Fruit fly (Drosophila melanogaster): ENCODE results near the gene al.

Gene al

dm6 chr2L:421119-421821 lies 43.4 kb downstream of the al start, which contains the start of the genes CG11885 and CG13692:
TSS of gene CG11885 (minus strand) at chr2L:421450.
TSS of gene CG13692 (plus strand) at chr2L:421771.
- TF ChIP-seq foxo (GFP tag; optimal IDR thresholded peaks at IDR 0.05) (peak in 1 of 2 experiments; percentile 33), dsf (GFP tag; optimal IDR thresholded peaks at IDR 0.05; ENCODE audit: borderline replicate concordance) (peak; percentile 11), Dfd (GFP tag; optimal IDR thresholded peaks at IDR 0.05) (no peak), jim (GFP tag; optimal IDR thresholded peaks at IDR 0.05) (no peak), Vsx2 (GFP tag; optimal IDR thresholded peaks at IDR 0.05; ENCODE audit: partially characterized antibody) (no peak), Hr83 (GFP tag; optimal IDR thresholded peaks at IDR 0.05; ENCODE audit: poor library complexity, severe bottlenecking) (peak; percentile 58), Rel (GFP tag; optimal IDR thresholded peaks at IDR 0.05) (no peak), Rel (tag; optimal IDR thresholded peaks at IDR 0.05) (peak; percentile 74), psq (GFP tag; optimal IDR thresholded peaks at IDR 0.05) (no peak), GATAd (GFP tag; optimal IDR thresholded peaks at IDR 0.05) (no peak), h (GFP tag; optimal IDR thresholded peaks at IDR 0.05) (peak; percentile 60), CG32264 (GFP tag; optimal IDR thresholded peaks at IDR 0.05) (peak; percentile 29), usp (GFP tag; optimal IDR thresholded peaks at IDR 0.05) (no peak), dmrt93B (GFP tag; optimal IDR thresholded peaks at IDR 0.05) (no peak), ey (GFP tag; optimal IDR thresholded peaks at IDR 0.05) (no peak), Myc (optimal IDR thresholded peaks at IDR 0.05) (peak; percentile 58), dl (GFP tag; optimal IDR thresholded peaks at IDR 0.05; ENCODE audit: insufficient read depth in 1 of 2, partially characterized antibody in 2 of 2) (no peak), Mio (GFP tag; optimal IDR thresholded peaks at IDR 0.05) (no peak), OdsH (GFP tag; optimal IDR thresholded peaks at IDR 0.05) (no peak), rgr (GFP tag; optimal IDR thresholded peaks at IDR 0.05) (peak; percentile 64), Hnf4 (GFP tag; optimal IDR thresholded peaks at IDR 0.05) (peak; percentile 44), sv (GFP tag; optimal IDR thresholded peaks at IDR 0.05) (no peak), N (GFP tag; optimal IDR thresholded peaks at IDR 0.05) (no peak), lola (GFP tag; optimal IDR thresholded peaks at IDR 0.05) (no peak), fru (GFP tag; optimal IDR thresholded peaks at IDR 0.05) (no peak), Hr78 (GFP tag; optimal IDR thresholded peaks at IDR 0.05) (no peak), Sp1 (GFP tag; optimal IDR thresholded peaks at IDR 0.05) (peak; percentile 32), Dif (GFP tag; optimal IDR thresholded peaks at IDR 0.05; ENCODE audit: partially characterized antibody) (no peak), brk (GFP tag; optimal IDR thresholded peaks at IDR 0.05) (no peak), Jra (GFP tag; optimal IDR thresholded peaks at IDR 0.05) (no peak), br (GFP tag; optimal IDR thresholded peaks at IDR 0.05) (no peak), CG9705 (GFP tag; optimal IDR thresholded peaks at IDR 0.05) (peak; percentile 34), woc (GFP tag; optimal IDR thresholded peaks at IDR 0.05) (no peak), tai (GFP tag; optimal IDR thresholded peaks at IDR 0.05) (no peak), pan (optimal IDR thresholded peaks at IDR 0.05) (no peak), HLH106 (tag; optimal IDR thresholded peaks at IDR 0.05) (peak; percentile 37), sage (GFP tag; optimal IDR thresholded peaks at IDR 0.05) (peak; percentile 61), CrebA (GFP tag; optimal IDR thresholded peaks at IDR 0.05; ENCODE audit: borderline replicate concordance) (no peak), Abd-B (GFP tag; optimal IDR thresholded peaks at IDR 0.05) (no peak)

- TF ChIP-seq CG32264 (GFP tag; optimal IDR thresholded peaks at IDR 0.05): no peak
- TF ChIP-seq ey (GFP tag; optimal IDR thresholded peaks at IDR 0.05): no peak
- TF ChIP-seq dl (GFP tag; optimal IDR thresholded peaks at IDR 0.05; ENCODE audit: insufficient read depth in 1 of 2, partially characterized antibody in 2 of 2): no peak
- no peak for TF ChIP-seq sv (GFP tag; optimal IDR thresholded peaks at IDR 0.05)
- no peak for TF ChIP-seq CrebA (GFP tag; optimal IDR thresholded peaks at IDR 0.05; ENCODE audit: borderline replicate concordance)
- no peak for TF ChIP-seq N (GFP tag; optimal IDR thresholded peaks at IDR 0.05)
- TF ChIP-seq woc (GFP tag; optimal IDR thresholded peaks at IDR 0.05): no peak
- TF ChIP-seq Mio (GFP tag; optimal IDR thresholded peaks at IDR 0.05): no peak
- no peak for TF ChIP-seq lola (GFP tag; optimal IDR thresholded peaks at IDR 0.05)
- no peak for TF ChIP-seq h (GFP tag; optimal IDR thresholded peaks at IDR 0.05)
- no peak for TF ChIP-seq Hr78 (GFP tag; optimal IDR thresholded peaks at IDR 0.05)
- TF ChIP-seq pan (optimal IDR thresholded peaks at IDR 0.05): no peak
- TF ChIP-seq dmrt93B (GFP tag; optimal IDR thresholded peaks at IDR 0.05): no peak
- no peak for TF ChIP-seq usp (GFP tag; optimal IDR thresholded peaks at IDR 0.05)
- no peak for TF ChIP-seq HLH106 (tag; optimal IDR thresholded peaks at IDR 0.05)
Measured at dm6 chr2L:422573-422972, 44.7 kb downstream of the al start, which contains the start of gene BBS8. TSS of gene BBS8 (plus strand) at chr2L:422873.

Data from whole organism, wandering third instar larva.